Fruit fly (Drosophila melanogaster): ENCODE results near the gene CG5122.
A peak's percentile ranks its signal among the peaks of the same experiment; 100 is the strongest.

The CG5122 gene

DNA sequence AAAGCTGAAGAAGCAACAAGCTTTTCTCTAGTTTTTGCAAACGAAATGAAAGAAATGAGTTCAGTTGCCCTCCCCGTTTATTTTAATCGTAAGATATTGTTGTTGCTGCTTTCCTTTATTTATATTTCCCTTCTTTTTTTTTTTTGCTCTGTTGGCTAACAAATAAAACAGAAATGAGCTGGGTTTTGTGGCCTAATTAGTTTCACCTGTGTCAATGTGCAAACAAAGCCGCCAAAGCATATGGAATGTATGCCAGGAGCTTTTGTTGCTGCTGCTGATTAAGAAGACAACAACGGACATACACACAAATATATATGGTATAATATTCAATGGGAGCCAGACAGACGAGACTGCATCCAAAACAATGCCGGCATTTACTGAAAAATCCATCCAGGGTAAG lies 48.2 kb upstream of the CG5122 start (continued):
- TF ChIP-seq Stat92E (GFP tag; optimal IDR thresholded peaks at IDR 0.05) (no peak), wor (GFP tag; IDR thresholded peaks at IDR 0.05) (no peak)

DNA sequence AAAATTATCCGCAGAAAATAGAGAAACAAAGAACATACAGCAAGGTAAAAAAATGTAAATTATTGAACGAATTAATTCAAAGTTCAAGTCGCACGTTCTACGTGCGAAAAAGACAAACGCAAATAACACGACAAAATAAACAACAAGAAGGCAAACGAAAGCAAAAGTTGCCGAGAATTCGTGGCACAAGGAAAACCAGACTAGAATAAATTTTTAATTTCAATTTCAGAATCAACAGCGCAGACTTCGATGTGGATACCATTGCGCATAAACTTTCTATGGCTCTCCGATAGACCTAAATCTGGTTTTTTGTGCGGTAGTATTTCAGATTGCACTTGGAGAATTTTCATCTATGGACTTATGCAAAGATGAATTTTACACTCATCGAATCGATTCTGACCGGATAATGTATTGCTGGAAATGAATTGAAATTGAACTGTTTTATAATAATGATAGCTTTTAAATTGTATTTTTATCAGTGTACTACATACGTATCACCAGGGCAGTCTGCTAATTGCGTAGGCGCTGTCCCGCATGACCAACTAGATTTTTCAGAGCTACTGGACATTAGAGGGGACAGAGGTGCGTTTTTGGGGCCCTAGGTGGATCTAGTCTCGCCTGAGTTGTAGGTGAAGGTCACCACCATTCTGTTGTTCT lies 46.8 kb upstream of the CG5122 start:
- peak; percentile 87 for TF ChIP-seq CG15269 (tag; optimal IDR thresholded peaks at IDR 0.05)
- TF ChIP-seq Jarid2 (GFP tag; optimal IDR thresholded peaks at IDR 0.05), result peak; percentile 50
- TF ChIP-seq yki (optimal IDR thresholded peaks at IDR 0.05), result no peak
- no peak for TF ChIP-seq CG10565 (GFP tag; optimal IDR thresholded peaks at IDR 0.05)
- peak; percentile 54 for TF ChIP-seq Hmx (GFP tag; optimal IDR thresholded peaks at IDR 0.05)
- TF ChIP-seq CG2129 (GFP tag; IDR thresholded peaks at IDR 0.05; ENCODE audit: partially characterized antibody), result no peak
- peak; percentile 94 for TF ChIP-seq lilli (GFP tag; optimal IDR thresholded peaks at IDR 0.05)
- TF ChIP-seq gcm2 (GFP tag; optimal IDR thresholded peaks at IDR 0.05), result peak; percentile 90
- TF ChIP-seq Opbp (GFP tag; IDR thresholded peaks at IDR 0.05; ENCODE audit: partially characterized antibody), result no peak
- peak; percentile 88 for TF ChIP-seq CG31224 (GFP tag; IDR thresholded peaks at IDR 0.05)
- TF ChIP-seq Chrac-16 (GFP tag; optimal IDR thresholded peaks at IDR 0.05), result peak; percentile 81
- peak; percentile 67 for TF ChIP-seq CG17359 (tag; optimal IDR thresholded peaks at IDR 0.05)
- peak; percentile 51 for TF ChIP-seq exex (tag; optimal IDR thresholded peaks at IDR 0.05)
- no peak for TF ChIP-seq Lpt (GFP tag; optimal IDR thresholded peaks at IDR 0.05)
- TF ChIP-seq repo (GFP tag; optimal IDR thresholded peaks at IDR 0.05), result peak; percentile 65
- peak; percentile 65 for TF ChIP-seq Deaf1 (tag; optimal IDR thresholded peaks at IDR 0.05)
- no peak for TF ChIP-seq dan (GFP tag; IDR thresholded peaks at IDR 0.05)
- no peak for TF ChIP-seq CG16813 (GFP tag; IDR thresholded peaks at IDR 0.05; ENCODE audit: partially characterized antibody)
- TF ChIP-seq CG11398 (GFP tag; optimal IDR thresholded peaks at IDR 0.05), result peak; percentile 68
- TF ChIP-seq Ets65A (GFP tag), result peak; percentile 96
- TF ChIP-seq kni (GFP tag; optimal IDR thresholded peaks at IDR 0.05), result peak; percentile 13
- peak; percentile 77 for TF ChIP-seq Sox102F (GFP tag; optimal IDR thresholded peaks at IDR 0.05)
- TF ChIP-seq CG12299 (tag; optimal IDR thresholded peaks at IDR 0.05), result peak; percentile 52
- peak; percentile 74 for TF ChIP-seq CG13424 (tag; optimal IDR thresholded peaks at IDR 0.05)
- TF ChIP-seq p53 (GFP tag; optimal IDR thresholded peaks at IDR 0.05), result peak; percentile 30
- peak; percentile 33 for TF ChIP-seq Sox100B (GFP tag; optimal IDR thresholded peaks at IDR 0.05)
- TF ChIP-seq fd102C (GFP tag; optimal IDR thresholded peaks at IDR 0.05), result no peak
- no peak for TF ChIP-seq Stat92E (GFP tag; optimal IDR thresholded peaks at IDR 0.05)
- 0 out of 2 replicates have a peak, but pooled peaks have one; percentile 28 for TF ChIP-seq Lim3 (GFP tag; IDR thresholded peaks at IDR 0.05)
- peak in 1 of 2 experiments; percentile 77 for TF ChIP-seq bsh (GFP tag; optimal IDR thresholded peaks at IDR 0.05)
- no peak for TF ChIP-seq Hr39 (optimal IDR thresholded peaks at IDR 0.05)
- TF ChIP-seq Atf3 (GFP tag; optimal IDR thresholded peaks at IDR 0.05), result peak; percentile 82
- peak; percentile 90 for TF ChIP-seq Fer3 (tag; optimal IDR thresholded peaks at IDR 0.05)
- TF ChIP-seq row (GFP tag; IDR thresholded peaks at IDR 0.05), result peak; percentile 92
- TF ChIP-seq CG3838 (GFP tag; optimal IDR thresholded peaks at IDR 0.05), result peak; percentile 69
- peak; percentile 64; the same call in 1 of the 2 replicates for TF ChIP-seq CG10321 (GFP tag; IDR thresholded peaks at IDR 0.05)
- TF ChIP-seq CG8478 (optimal IDR thresholded peaks at IDR 0.05), result no peak
- peak; percentile 76 for TF ChIP-seq CG11560 (tag; IDR thresholded peaks at IDR 0.05)
- no peak for TF ChIP-seq stwl (tag; optimal IDR thresholded peaks at IDR 0.05)
- peak; percentile 34 for TF ChIP-seq CG8359 (GFP tag; optimal IDR thresholded peaks at IDR 0.05; ENCODE audit: borderline replicate concordance)
- TF ChIP-seq CG17385 (GFP tag; optimal IDR thresholded peaks at IDR 0.05), result peak; percentile 72
- TF ChIP-seq ranshi (GFP tag; IDR thresholded peaks at IDR 0.05), result peak; percentile 91
- TF ChIP-seq CG17361 (GFP tag; IDR thresholded peaks at IDR 0.05), result peak; percentile 75
- peak; percentile 33 for TF ChIP-seq CG3995 (GFP tag; optimal IDR thresholded peaks at IDR 0.05)
- peak; percentile 87 for TF ChIP-seq CG12744 (GFP tag; optimal IDR thresholded peaks at IDR 0.05)
- peak; percentile 96 for TF ChIP-seq dysf (GFP tag; IDR thresholded peaks at IDR 0.05)
- no peak for TF ChIP-seq CG17912 (GFP tag; optimal IDR thresholded peaks at IDR 0.05)
